ENCODE assay signal across 5 fruit fly cellular contexts in genomic region chr3L:19696073-19696960, dm6.
TF ChIP-seq lines count a peak whose summit lies in the region.

No protein-coding gene starts in this region.

- no peak for TF ChIP-seq CTCF in whole organism, embryonic (GFP tag; optimal IDR thresholded peaks at IDR 0.05; lab: Kevin White, UChicago)

TF ChIP-seq in whole organism, adult, 20 proteins besides CTCF, POLR2A, EP300 and RAD21:
- TF ChIP-seq CG5204 (GFP tag; optimal IDR thresholded peaks at IDR 0.05; lab: Kevin White, UChicago) (peak; percentile 19), Clk (GFP tag; optimal IDR thresholded peaks at IDR 0.05; lab: Kevin White, UChicago) (no peak), CG7101 (tag; optimal IDR thresholded peaks at IDR 0.05; lab: Kevin White, UChicago) (no peak)

TF ChIP-seq in whole organism, embryonic, 481 proteins besides CTCF, POLR2A, EP300 and RAD21:
- TF ChIP-seq CG18476 (GFP tag; optimal IDR thresholded peaks at IDR 0.05; lab: Kevin White, UChicago), result no peak
- TF ChIP-seq CG7928 (GFP tag; optimal IDR thresholded peaks at IDR 0.05; lab: Kevin White, UChicago), result no peak
- no peak for TF ChIP-seq trh (GFP tag; optimal IDR thresholded peaks at IDR 0.05; lab: Kevin White, UChicago)
- TF ChIP-seq chinmo (GFP tag; IDR thresholded peaks at IDR 0.05; lab: Robert Waterston, UW; ENCODE audit: partially characterized antibody), result no peak
- TF ChIP-seq Atf6 (GFP tag; IDR thresholded peaks at IDR 0.05; lab: Robert Waterston, UW), result no peak
- TF ChIP-seq HLHmδ (GFP tag; optimal IDR thresholded peaks at IDR 0.05; lab: Kevin White, UChicago), result no peak
- TF ChIP-seq nom (GFP tag; optimal IDR thresholded peaks at IDR 0.05; lab: Kevin White, UChicago), result peak; percentile 43
- peak in 1 of 2 experiments; percentile 42 for TF ChIP-seq Pdp1 (GFP tag; optimal IDR thresholded peaks at IDR 0.05; lab: Kevin White, UChicago)
- TF ChIP-seq CG4730 (GFP tag; IDR thresholded peaks at IDR 0.05; lab: Robert Waterston, UW), result no peak
- no peak for TF ChIP-seq CG18599 (GFP tag; optimal IDR thresholded peaks at IDR 0.05; lab: Kevin White, UChicago)
- TF ChIP-seq her (GFP tag; optimal IDR thresholded peaks at IDR 0.05; lab: Kevin White, UChicago), result no peak
- peak; percentile 5 for TF ChIP-seq oc (tag; optimal IDR thresholded peaks at IDR 0.05; lab: Kevin White, UChicago)
- TF ChIP-seq CG34422 (GFP tag; IDR thresholded peaks at IDR 0.05; lab: Robert Waterston, UW), result no peak
- TF ChIP-seq Med (GFP tag; lab: Kevin White, UChicago), result peak; percentile 32
- no peak for TF ChIP-seq Hmx (GFP tag; optimal IDR thresholded peaks at IDR 0.05; lab: Kevin White, UChicago)
- no peak for TF ChIP-seq CG17359 (tag; optimal IDR thresholded peaks at IDR 0.05; lab: Kevin White, UChicago)
- peak; percentile 35 for TF ChIP-seq sd (tag; optimal IDR thresholded peaks at IDR 0.05; lab: Kevin White, UChicago)
- no peak for TF ChIP-seq CG1792 (GFP tag; optimal IDR thresholded peaks at IDR 0.05; lab: Kevin White, UChicago)

TF ChIP-seq in whole organism, prepupa, 60 proteins besides CTCF, POLR2A, EP300 and RAD21 (continues in another document):
- no peak for TF ChIP-seq fkh (GFP tag; optimal IDR thresholded peaks at IDR 0.05; lab: Kevin White, UChicago)
- TF ChIP-seq acj6 (GFP tag; optimal IDR thresholded peaks at IDR 0.05; lab: Kevin White, UChicago), result peak; percentile 52
- TF ChIP-seq Ets96B (tag; optimal IDR thresholded peaks at IDR 0.05; lab: Kevin White, UChicago), result peak; percentile 33
- peak; percentile 36 for TF ChIP-seq CG3919 (GFP tag; optimal IDR thresholded peaks at IDR 0.05; lab: Kevin White, UChicago)
- TF ChIP-seq fd85E (GFP tag; optimal IDR thresholded peaks at IDR 0.05; lab: Kevin White, UChicago), result no peak
- no peak for TF ChIP-seq CG6792 (GFP tag; optimal IDR thresholded peaks at IDR 0.05; lab: Kevin White, UChicago)
- no peak for TF ChIP-seq CG4318 (GFP tag; optimal IDR thresholded peaks at IDR 0.05; lab: Kevin White, UChicago)
- TF ChIP-seq eg (GFP tag; IDR thresholded peaks at IDR 0.05; lab: Robert Waterston, UW), result no peak
- TF ChIP-seq CG32006 (GFP tag; optimal IDR thresholded peaks at IDR 0.05; lab: Kevin White, UChicago), result peak; percentile 29
- TF ChIP-seq Hr38 (GFP tag; optimal IDR thresholded peaks at IDR 0.05; lab: Kevin White, UChicago), result no peak
- no peak for TF ChIP-seq dac (GFP tag; optimal IDR thresholded peaks at IDR 0.05; lab: Kevin White, UChicago)
- TF ChIP-seq CG3032 (tag; optimal IDR thresholded peaks at IDR 0.05; lab: Kevin White, UChicago), result no peak
- no peak for TF ChIP-seq Sox102F (GFP tag; optimal IDR thresholded peaks at IDR 0.05; lab: Kevin White, UChicago)
- no peak for TF ChIP-seq CG7368 (GFP tag; optimal IDR thresholded peaks at IDR 0.05; lab: Kevin White, UChicago)
- TF ChIP-seq ss (GFP tag; optimal IDR thresholded peaks at IDR 0.05; lab: Kevin White, UChicago), result peak; percentile 37 to 50
- TF ChIP-seq topi (GFP tag; optimal IDR thresholded peaks at IDR 0.05; lab: Kevin White, UChicago), result peak; percentile 65
- TF ChIP-seq Ets21C (GFP tag; optimal IDR thresholded peaks at IDR 0.05; lab: Kevin White, UChicago), result peak; percentile 42
- TF ChIP-seq salr (GFP tag; optimal IDR thresholded peaks at IDR 0.05; lab: Kevin White, UChicago), result peak in 1 of 2 experiments; percentile 0
- TF ChIP-seq Eip78C (GFP tag; lab: Kevin White, UChicago), result peak; percentile 93
- peak; percentile 83 for TF ChIP-seq vri (GFP tag; optimal IDR thresholded peaks at IDR 0.05; lab: Kevin White, UChicago)
- TF ChIP-seq CG10669 (GFP tag; optimal IDR thresholded peaks at IDR 0.05; lab: Kevin White, UChicago), result peak; percentile 37
- no peak for TF ChIP-seq CG6163 (GFP tag; IDR thresholded peaks at IDR 0.05; lab: Robert Waterston, UW)
- TF ChIP-seq net (GFP tag; optimal IDR thresholded peaks at IDR 0.05; lab: Kevin White, UChicago), result peak; percentile 26
- peak; percentile 33 for TF ChIP-seq CG6808 (GFP tag; optimal IDR thresholded peaks at IDR 0.05; lab: Kevin White, UChicago)
- no peak for TF ChIP-seq CG15336 (GFP tag; IDR thresholded peaks at IDR 0.05; lab: Robert Waterston, UW)

TF ChIP-seq in whole organism, pupa, 21 proteins besides CTCF, POLR2A, EP300 and RAD21:
- TF ChIP-seq Pif1B (GFP tag; optimal IDR thresholded peaks at IDR 0.05; lab: Kevin White, UChicago) (peak; percentile 23), Pif1A (GFP tag; optimal IDR thresholded peaks at IDR 0.05; lab: Kevin White, UChicago) (peak; percentile 35), D1 (tag; optimal IDR thresholded peaks at IDR 0.05; lab: Kevin White, UChicago) (no peak), Snoo (tag; optimal IDR thresholded peaks at IDR 0.05; lab: Kevin White, UChicago) (peak; percentile 48), CG34367 (tag; optimal IDR thresholded peaks at IDR 0.05; lab: Kevin White, UChicago) (no peak), CG10348 (GFP tag; IDR thresholded peaks at IDR 0.05; lab: Robert Waterston, UW) (no peak), rn (GFP tag; IDR thresholded peaks at IDR 0.05; lab: Robert Waterston, UW) (no peak), CG8301 (tag; optimal IDR thresholded peaks at IDR 0.05; lab: Kevin White, UChicago) (no peak), CG4496 (GFP tag; IDR thresholded peaks at IDR 0.05; lab: Robert Waterston, UW) (no peak), CG13204 (GFP tag; optimal IDR thresholded peaks at IDR 0.05; lab: Kevin White, UChicago) (peak; percentile 21), EcR (GFP tag; optimal IDR thresholded peaks at IDR 0.05; lab: Kevin White, UChicago) (peak; percentile 85), CG9948 (tag; optimal IDR thresholded peaks at IDR 0.05; lab: Kevin White, UChicago) (no peak), CG17806 (tag; optimal IDR thresholded peaks at IDR 0.05; lab: Kevin White, UChicago) (peak; percentile 1), CG8159 (tag; optimal IDR thresholded peaks at IDR 0.05; lab: Kevin White, UChicago) (peak; percentile 59), CG15710 (tag; optimal IDR thresholded peaks at IDR 0.05; lab: Kevin White, UChicago) (peak; percentile 46), CG12605 (GFP tag; IDR thresholded peaks at IDR 0.05; lab: Robert Waterston, UW) (no peak), gl (tag; optimal IDR thresholded peaks at IDR 0.05; lab: Kevin White, UChicago) (peak; percentile 11), CG14655 (GFP tag; optimal IDR thresholded peaks at IDR 0.05; lab: Kevin White, UChicago) (peak; percentile 20), CG32121 (GFP tag; IDR thresholded peaks at IDR 0.05; lab: Robert Waterston, UW) (no peak), fd96Ca (GFP tag; IDR thresholded peaks at IDR 0.05; lab: Robert Waterston, UW) (no peak), Ets98B (GFP tag; IDR thresholded peaks at IDR 0.05; lab: Robert Waterston, UW) (no peak)

TF ChIP-seq in whole organism, wandering third instar larva, 38 proteins besides CTCF, POLR2A, EP300 and RAD21:
- TF ChIP-seq Rel (GFP tag; optimal IDR thresholded peaks at IDR 0.05; lab: Kevin White, UChicago) (peak; percentile 2), Rel (tag; optimal IDR thresholded peaks at IDR 0.05; lab: Kevin White, UChicago) (peak; percentile 4), br (GFP tag; optimal IDR thresholded peaks at IDR 0.05; lab: Kevin White, UChicago) (peak; percentile 12), HLH106 (tag; optimal IDR thresholded peaks at IDR 0.05; lab: Kevin White, UChicago) (peak; percentile 23), foxo (GFP tag; optimal IDR thresholded peaks at IDR 0.05; lab: Kevin White, UChicago) (peak in 1 of 2 experiments; percentile 25), OdsH (GFP tag; optimal IDR thresholded peaks at IDR 0.05; lab: Kevin White, UChicago) (no peak), jim (GFP tag; optimal IDR thresholded peaks at IDR 0.05; lab: Kevin White, UChicago) (no peak), woc (GFP tag; optimal IDR thresholded peaks at IDR 0.05; lab: Kevin White, UChicago) (peak; percentile 55), Sp1 (GFP tag; optimal IDR thresholded peaks at IDR 0.05; lab: Kevin White, UChicago) (peak; percentile 7)
